Fruit fly (Drosophila melanogaster) whole organism, pupa: ENCODE results near the gene gish.

Experiments used
- CG10348 ChIP-seq: fragments of 200-800 bp; sonication (Bioruptor generic); IDR thresholded peaks from 2 replicates; pipeline ENCODE4 v1.3.6; 2022; ENCODE audit warnings: missing biosample characterization, missing genetic modification characterization
- CG12605 ChIP-seq: fragments of 200-800 bp; sonication (Bioruptor generic); IDR thresholded peaks from 2 replicates; pipeline ENCODE4 v1.3.6; 2022; ENCODE audit warnings: missing biosample characterization, missing genetic modification characterization
- CG17806 ChIP-seq: fragments of 200-800 bp; sonication (Bioruptor generic); optimal IDR thresholded peaks from 2 replicates; lab custom pipeline; 2018; ENCODE audit warnings: missing biosample characterization, mild to moderate bottlenecking, missing genetic modification characterization, moderate library complexity
- CG34367 ChIP-seq: fragments of 200-800 bp; sonication (Bioruptor generic); optimal IDR thresholded peaks from 2 replicates; lab custom pipeline; 2018; ENCODE audit warnings: missing biosample characterization, mild to moderate bottlenecking, missing genetic modification characterization
- Pif1A ChIP-seq: fragments of 200-800 bp; sonication (Bioruptor generic); optimal IDR thresholded peaks from 3 replicates; lab custom pipeline; 2016; ENCODE audit warnings: missing biosample characterization, missing genetic modification characterization
- Snoo ChIP-seq: fragments of 200-800 bp; sonication (Bioruptor generic); optimal IDR thresholded peaks from 3 replicates; lab custom pipeline; 2017; ENCODE audit warnings: missing biosample characterization, mild to moderate bottlenecking, missing genetic modification characterization, inconsistent platforms
- fd96Ca ChIP-seq: fragments of 200-800 bp; sonication (Bioruptor generic); IDR thresholded peaks from 3 replicates; pipeline ENCODE4 v1.3.6; 2022; ENCODE audit warnings: missing biosample characterization, missing genetic modification characterization

DNA sequence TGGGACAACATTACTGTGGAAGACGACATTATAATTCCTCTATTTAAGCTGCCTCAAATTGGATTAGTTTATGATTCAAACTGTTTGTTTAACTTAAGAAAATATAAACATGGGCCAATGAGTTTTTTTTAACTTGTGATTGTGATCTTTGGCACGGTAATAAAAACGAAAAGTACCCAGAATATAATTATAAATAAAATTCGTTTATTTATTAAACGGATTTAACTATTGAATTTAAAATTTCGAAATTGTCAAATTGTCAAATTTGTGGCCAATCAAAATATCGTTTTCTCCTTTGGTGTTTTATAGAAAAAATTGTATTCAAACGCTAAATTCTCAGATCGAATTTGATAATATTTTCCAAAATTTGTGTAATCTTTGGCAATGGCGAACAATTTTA, 5.5 kb upstream of the gish start, which contains the start of gene Mst89B:
- TF ChIP-seq Snoo (tag; lab: Kevin White, UChicago) (no peak), CG10348 (GFP tag; lab: Robert Waterston, UW) (no peak), fd96Ca (GFP tag; lab: Robert Waterston, UW) (no peak), CG12605 (no peak), CG17806 (tag; lab: Kevin White, UChicago) (no peak), Pif1A (GFP tag; lab: Kevin White, UChicago) (no peak), CG34367 (tag; lab: Kevin White, UChicago) (no peak)
